Worm (Caenorhabditis elegans) whole organism, L4/young adult: Measurements from ENCODE around the gene hst-3.1.

Source experiments
- W03F9.2 ChIP-seq: fragments of 150-350 bp; optimal IDR thresholded peaks from 2 replicates; lab custom pipeline; 2014; ENCODE audit warnings: missing biosample characterization, missing genetic modification characterization
- dao-5 ChIP-seq: sonication (generic microtip); optimal IDR thresholded peaks from 2 replicates; lab custom pipeline; 2016; ENCODE audit warnings: missing genotype, missing genetic modification characterization, moderate library complexity, missing compliant biosample characterization
- him-1 ChIP-seq: sonication (generic microtip); optimal IDR thresholded peaks from 2 replicates; lab custom pipeline; 2016; ENCODE audit warnings: missing genotype, missing genetic modification reagents, missing genetic modification characterization, missing compliant biosample characterization

DNA sequence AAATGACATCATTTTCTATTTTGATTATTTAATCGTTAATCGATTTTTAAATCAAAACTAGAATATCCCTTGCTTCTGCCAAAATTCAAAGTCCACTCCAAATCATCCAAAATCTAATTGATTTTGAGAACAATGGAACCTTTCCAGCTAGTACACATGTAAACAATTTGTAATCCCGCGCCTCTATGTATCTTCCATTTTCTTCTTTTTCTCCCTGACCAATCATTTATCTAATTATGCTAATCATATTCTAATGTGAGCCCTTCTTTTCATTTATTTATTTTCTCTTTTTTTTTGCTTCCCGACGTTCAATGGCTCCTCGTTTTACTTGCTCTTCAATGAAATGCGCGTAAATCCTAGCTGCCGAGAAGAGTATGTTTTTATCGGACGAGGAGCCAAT, 30.9 kb downstream of the hst-3.1 start:
- TF ChIP-seq W03F9.2 = no peak
- TF ChIP-seq him-1 = no peak
- TF ChIP-seq dao-5 = no peak
